Worm (Caenorhabditis elegans) whole organism, L1 larva: Measurements from ENCODE around the gene sru-9.

ENCODE experiments used
- egl-27 ChIP-seq, 2 experiments: fragments of 150-350 bp in 1 of 2; sonication (generic microtip); optimal IDR thresholded peaks; 3 replicates each; lab custom pipeline; 2017 to 2018; ENCODE audit warnings: missing biosample characterization in 2 of 2, missing genetic modification characterization in 2 of 2, missing genetic modification reagents in 2 of 2
- fkh-10 ChIP-seq: sonication (generic microtip); optimal IDR thresholded peaks from 2 replicates; lab custom pipeline; 2017; ENCODE audit warnings: missing biosample characterization, missing genetic modification reagents, missing genetic modification characterization
- nhr-76 ChIP-seq: sonication (generic microtip); optimal IDR thresholded peaks from 2 replicates; lab custom pipeline; 2017; ENCODE audit warnings: missing biosample characterization, missing genetic modification characterization

- TF ChIP-seq fkh-10 (GFP tag; lab: Kevin White, UChicago) (no peak), nhr-76 (tag; lab: Kevin White, UChicago) (no peak), egl-27 (tag; optimal IDR thresholded peaks at IDR 0.05; lab: Kevin White, UChicago) (no peak)
These were observed 37.7 kb downstream of the sru-9 start, which contains the start of gene sru-21 for ce11 chrIV:13626469-13626868.
